Fruit fly (Drosophila melanogaster) whole organism, embryonic: ENCODE results near the gene holn1.
A peak's percentile ranks its signal among the peaks of the same experiment; 100 is the strongest.

Experiments used
- Bgb ChIP-seq: fragments of 200-800 bp; sonication (Bioruptor generic); IDR thresholded peaks from 2 replicates; pipeline ENCODE4 v1.3.6; 2022; ENCODE audit warnings: missing biosample characterization, missing genetic modification characterization; ENCODE audit not compliant: partially characterized antibody
- CG10366 ChIP-seq: fragments of 200-800 bp; sonication (Bioruptor generic); IDR thresholded peaks from 2 replicates; pipeline ENCODE4 v1.3.6; 2022; ENCODE audit warnings: missing biosample characterization, missing genetic modification characterization
- CG11085 ChIP-seq: fragments of 200-800 bp; sonication (Bioruptor generic); IDR thresholded peaks from 2 replicates; pipeline ENCODE4 v1.3.6; 2022; ENCODE audit warnings: missing biosample characterization, missing genetic modification characterization
- CG11723 ChIP-seq: fragments of 200-800 bp; sonication (Bioruptor generic); optimal IDR thresholded peaks from 2 replicates; lab custom pipeline; 2017; ENCODE audit warnings: missing biosample characterization, mild to moderate bottlenecking, missing genetic modification characterization
- CG1233 ChIP-seq: fragments of 200-800 bp; sonication (Bioruptor generic); optimal IDR thresholded peaks from 4 replicates; lab custom pipeline; 2018; ENCODE audit warnings: missing biosample characterization, mild to moderate bottlenecking, missing genetic modification characterization
- CG12659 ChIP-seq: fragments of 200-800 bp; sonication (Bioruptor generic); optimal IDR thresholded peaks from 3 replicates; lab custom pipeline; 2017; ENCODE audit warnings: mild to moderate bottlenecking, missing biosample characterization, missing genetic modification reagents, missing genetic modification characterization
- CG13287 ChIP-seq: fragments of 200-800 bp; sonication (Bioruptor generic); IDR thresholded peaks from 2 replicates; pipeline ENCODE4 v1.3.6; 2022; ENCODE audit warnings: missing biosample characterization, missing genetic modification characterization; ENCODE audit not compliant: partially characterized antibody
- CG14710 ChIP-seq: fragments of 200-800 bp; sonication (Bioruptor generic); optimal IDR thresholded peaks from 3 replicates; lab custom pipeline; 2019; ENCODE audit warnings: missing biosample characterization, mild to moderate bottlenecking, missing genetic modification characterization, moderate library complexity
- CG14860 ChIP-seq: fragments of 200-800 bp; sonication (Bioruptor generic); IDR thresholded peaks from 3 replicates; pipeline ENCODE4 v1.3.6; 2022; ENCODE audit warnings: missing biosample characterization, missing genetic modification characterization; ENCODE audit not compliant: partially characterized antibody
- CG2120 ChIP-seq: fragments of 200-800 bp; sonication (Bioruptor generic); optimal IDR thresholded peaks from 3 replicates; lab custom pipeline; 2016; ENCODE audit warnings: missing biosample characterization, missing genetic modification characterization
- CG34224 ChIP-seq: fragments of 200-800 bp; sonication (Bioruptor generic); IDR thresholded peaks from 3 replicates; pipeline ENCODE4 v1.3.6; 2022; ENCODE audit warnings: missing biosample characterization, missing genetic modification characterization; ENCODE audit not compliant: partially characterized antibody
- CG3995 ChIP-seq: fragments of 200-800 bp; sonication (Bioruptor generic); optimal IDR thresholded peaks from 3 replicates; lab custom pipeline; 2016; ENCODE audit warnings: missing biosample characterization, missing genetic modification characterization
- CG6791 ChIP-seq: fragments of 200-800 bp; sonication (Bioruptor generic); IDR thresholded peaks from 3 replicates; pipeline ENCODE4 v1.3.6; 2022; ENCODE audit warnings: missing biosample characterization, missing genetic modification characterization; ENCODE audit not compliant: partially characterized antibody
- CG6854 ChIP-seq: fragments of 200-800 bp; sonication (Bioruptor generic); optimal IDR thresholded peaks from 3 replicates; lab custom pipeline; 2017; ENCODE audit warnings: missing biosample characterization, mild to moderate bottlenecking, missing genetic modification characterization
- CG7839 ChIP-seq: fragments of 200-800 bp; sonication (Bioruptor generic); optimal IDR thresholded peaks from 3 replicates; lab custom pipeline; 2018; ENCODE audit warnings: missing biosample characterization, mild to moderate bottlenecking, missing genetic modification characterization, moderate library complexity
- CG9727 ChIP-seq: fragments of 200-800 bp; sonication (Bioruptor generic); optimal IDR thresholded peaks from 3 replicates; lab custom pipeline; 2017; ENCODE audit warnings: missing biosample characterization, mild to moderate bottlenecking, missing genetic modification characterization
- Dll ChIP-seq: fragments of 200-800 bp; sonication (Bioruptor generic); IDR thresholded peaks from 4 replicates; pipeline ENCODE4 v1.3.6; 2022; ENCODE audit warnings: missing biosample characterization, missing genetic modification characterization; ENCODE audit not compliant: partially characterized antibody
- Doc3 ChIP-seq: fragments of 200-800 bp; sonication (Bioruptor generic); IDR thresholded peaks from 3 replicates; pipeline ENCODE4 v1.3.6; 2022; ENCODE audit warnings: missing biosample characterization, missing genetic modification characterization; ENCODE audit not compliant: partially characterized antibody
- Dref ChIP-seq: fragments of 200-800 bp; sonication (Bioruptor generic); IDR thresholded peaks from 2 replicates; pipeline ENCODE4 v1.3.6; 2022; ENCODE audit warnings: missing biosample characterization, missing genetic modification characterization
- ERR ChIP-seq: fragments of 200-800 bp; sonication (Bioruptor generic); optimal IDR thresholded peaks from 2 replicates; lab custom pipeline; 2016; ENCODE audit warnings: missing biosample characterization, missing genetic modification characterization
- Ets97D ChIP-seq: fragments of 200-800 bp; sonication (Bioruptor generic); optimal IDR thresholded peaks from 3 replicates; lab custom pipeline; 2016; ENCODE audit warnings: missing biosample characterization, missing genetic modification characterization
- HLH4C ChIP-seq: fragments of 200-800 bp; sonication (Bioruptor generic); IDR thresholded peaks from 3 replicates; pipeline ENCODE4 v1.3.6; 2022; ENCODE audit warnings: missing biosample characterization, missing genetic modification characterization; ENCODE audit not compliant: partially characterized antibody
- HLH54F ChIP-seq: fragments of 200-800 bp; sonication (Bioruptor generic); optimal IDR thresholded peaks from 3 replicates; lab custom pipeline; 2016; ENCODE audit warnings: missing biosample characterization, missing genetic modification characterization
- Hr78 ChIP-seq, 2 experiments: fragments of 200-800 bp in 1 of 2; fragments of >200 bp in 1 of 2; sonication (Bioruptor generic) in 1 of 2; optimal IDR thresholded peaks; 2 replicates each; lab custom pipeline; 2017 to 2019; ENCODE audit warnings: missing biosample characterization in 2 of 2, missing genetic modification characterization in 2 of 2, mild to moderate bottlenecking in 1 of 2, moderate library complexity in 1 of 2
- Med ChIP-seq: fragments of 200-800 bp; sonication (Bioruptor generic); peaks from one replicate; lab custom pipeline; 2016; ENCODE audit warnings: missing biosample characterization, missing genetic modification characterization, mild to moderate bottlenecking, inconsistent platforms, moderate library complexity
- NC2β ChIP-seq: fragments of 200-800 bp; sonication (Bioruptor generic); optimal IDR thresholded peaks from 2 replicates; lab custom pipeline; 2016; ENCODE audit warnings: missing biosample characterization, missing genetic modification characterization
- Scr ChIP-seq: fragments of 200-800 bp; sonication (Bioruptor generic); IDR thresholded peaks from 2 replicates; pipeline ENCODE4 v1.3.6; 2022; ENCODE audit warnings: missing biosample characterization, missing genetic modification characterization; ENCODE audit not compliant: partially characterized antibody
- Sox100B ChIP-seq: fragments of 200-800 bp; sonication (Bioruptor generic); optimal IDR thresholded peaks from 3 replicates; lab custom pipeline; 2018; ENCODE audit warnings: missing biosample characterization, mild to moderate bottlenecking, missing genetic modification characterization
- Sry-β ChIP-seq: fragments of 200-800 bp; sonication (Bioruptor generic); optimal IDR thresholded peaks from 2 replicates; lab custom pipeline; 2018; ENCODE audit warnings: missing biosample characterization, mild to moderate bottlenecking, missing genetic modification characterization, moderate library complexity
- Sry-δ ChIP-seq: fragments of 200-800 bp; sonication (Bioruptor generic); optimal IDR thresholded peaks from 2 replicates; lab custom pipeline; 2016; ENCODE audit warnings: missing biosample characterization, missing genetic modification characterization
- amos ChIP-seq: fragments of 200-800 bp; sonication (Bioruptor generic); IDR thresholded peaks from 2 replicates; pipeline ENCODE4 v1.3.6; 2022; ENCODE audit warnings: missing biosample characterization, missing genetic modification characterization; ENCODE audit not compliant: partially characterized antibody
- bab2 ChIP-seq: fragments of 200-800 bp; sonication (Bioruptor generic); optimal IDR thresholded peaks from 2 replicates; lab custom pipeline; 2016; ENCODE audit warnings: missing biosample characterization, missing genetic modification characterization
- bbx ChIP-seq: fragments of 200-800 bp; sonication (Bioruptor generic); IDR thresholded peaks from 2 replicates; pipeline ENCODE4 v1.3.6; 2022; ENCODE audit warnings: missing biosample characterization, missing genetic modification characterization; ENCODE audit not compliant: partially characterized antibody
- cg ChIP-seq: fragments of 200-800 bp; sonication (Bioruptor generic); optimal IDR thresholded peaks from 3 replicates; lab custom pipeline; 2019; ENCODE audit warnings: missing biosample characterization, mild to moderate bottlenecking, missing genetic modification characterization, moderate library complexity
- eve ChIP-seq, 2 experiments: fragments of >200 bp; optimal IDR thresholded peaks; 2 replicates each; lab custom pipeline; 2017; ENCODE audit warnings: missing biosample characterization in 2 of 2, missing genetic modification characterization in 2 of 2
- nom ChIP-seq: fragments of 200-800 bp; sonication (Bioruptor generic); optimal IDR thresholded peaks from 2 replicates; lab custom pipeline; 2017; ENCODE audit warnings: missing biosample characterization, missing genetic modification characterization, mild to moderate bottlenecking, moderate library complexity, missing genetic modification reagents
- odd ChIP-seq: fragments of 200-800 bp; sonication (Bioruptor generic); optimal IDR thresholded peaks from 2 replicates; lab custom pipeline; 2017; ENCODE audit warnings: missing biosample characterization, mild to moderate bottlenecking, missing genetic modification characterization
- pfk ChIP-seq: fragments of 200-800 bp; sonication (Bioruptor generic); optimal IDR thresholded peaks from 2 replicates; lab custom pipeline; 2018; ENCODE audit warnings: missing biosample characterization, mild to moderate bottlenecking, missing genetic modification characterization, moderate library complexity
- phol ChIP-seq: fragments of 200-800 bp; sonication (Bioruptor generic); optimal IDR thresholded peaks from 3 replicates; lab custom pipeline; 2018; ENCODE audit warnings: missing biosample characterization, mild to moderate bottlenecking, missing genetic modification characterization, moderate library complexity
- pzg ChIP-seq: fragments of 200-800 bp; sonication (Bioruptor generic); optimal IDR thresholded peaks from 3 replicates; lab custom pipeline; 2018; ENCODE audit warnings: missing biosample characterization, mild to moderate bottlenecking, missing genetic modification characterization, moderate library complexity
- ro ChIP-seq: fragments of 200-800 bp; sonication (Bioruptor generic); IDR thresholded peaks from 2 replicates; pipeline ENCODE4 v1.3.6; 2022; ENCODE audit warnings: missing biosample characterization, missing genetic modification characterization
- row ChIP-seq: fragments of 200-800 bp; sonication (Bioruptor generic); IDR thresholded peaks from 3 replicates; pipeline ENCODE4 v1.3.6; 2022; ENCODE audit warnings: missing biosample characterization, missing genetic modification characterization
- sens ChIP-seq: fragments of 200-800 bp; sonication (Bioruptor generic); peaks from one replicate; lab custom pipeline; 2016; ENCODE audit warnings: missing biosample characterization, missing genetic modification characterization
- stwl ChIP-seq: fragments of 200-800 bp; sonication (Bioruptor generic); optimal IDR thresholded peaks from 3 replicates; lab custom pipeline; 2018; ENCODE audit warnings: missing biosample characterization, mild to moderate bottlenecking, missing genetic modification characterization, moderate library complexity
- vnd ChIP-seq: fragments of 200-800 bp; sonication (Bioruptor generic); IDR thresholded peaks from 3 replicates; pipeline ENCODE4 v1.3.6; 2022; ENCODE audit warnings: missing biosample characterization, missing genetic modification characterization; ENCODE audit not compliant: partially characterized antibody

Gene holn1

DNA sequence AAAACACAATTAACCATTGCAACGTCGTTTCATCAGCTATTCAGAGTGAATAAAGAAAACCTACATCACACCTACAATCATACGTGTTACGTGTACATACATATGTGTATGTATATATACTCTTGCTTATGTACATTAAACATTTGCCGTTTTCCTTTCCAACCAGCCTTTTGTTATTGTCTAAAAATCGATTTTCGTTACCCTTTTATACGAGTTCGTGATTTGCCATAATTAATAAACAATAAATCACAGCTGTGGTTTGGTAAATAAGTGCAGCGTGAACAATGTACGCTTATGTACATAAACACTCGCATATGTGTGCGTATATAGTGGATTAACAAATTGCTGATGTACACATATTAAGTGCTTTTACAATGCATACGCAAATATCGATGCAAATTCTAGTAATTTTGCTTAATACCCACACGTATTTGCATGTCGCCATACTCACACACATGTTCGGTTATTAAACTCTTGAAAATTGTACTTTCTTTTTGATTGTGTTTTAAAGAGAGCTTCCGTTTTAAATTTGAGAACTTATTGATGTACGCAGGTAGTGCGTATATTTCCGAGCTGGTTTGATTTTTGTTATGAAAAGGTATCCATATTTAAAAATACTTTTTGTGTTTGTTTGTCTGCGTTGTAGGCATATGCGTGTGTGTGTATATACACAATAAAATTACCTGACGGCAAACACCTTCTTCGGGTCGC is 38.8 kb upstream of the holn1 start (continued):
- TF ChIP-seq nom (GFP tag; lab: Kevin White, UChicago) (peak; percentile 36), NC2β (no peak), CG2120 (GFP tag; lab: Kevin White, UChicago) (no peak), CG9727 (GFP tag; lab: Kevin White, UChicago) (no peak), HLH54F (GFP tag; lab: Kevin White, UChicago) (no peak), cg (GFP tag; lab: Kevin White, UChicago) (peak; percentile 84), CG1233 (GFP tag; lab: Kevin White, UChicago) (peak; percentile 1), odd (peak; percentile 56)
- TF ChIP-seq, all 482 proteins: peak for 33

dm6 chr2L:10403803-10404315 is 31.9 kb upstream of the holn1 start:
- peak; percentile 67 for TF ChIP-seq HLH4C (GFP tag; lab: Robert Waterston, UW)
- peak; percentile 42; the same call in 1 of the 3 replicates for TF ChIP-seq CG14860
- TF ChIP-seq CG34224 (GFP tag; lab: Robert Waterston, UW) = peak; percentile 44; the same call in 2 of the 3 replicates
- TF ChIP-seq CG11723 (GFP tag; lab: Kevin White, UChicago) = peak; percentile 49
- TF ChIP-seq Sry-β (GFP tag; lab: Kevin White, UChicago) = peak; percentile 54
- peak; percentile 92 for TF ChIP-seq pfk (GFP tag; lab: Kevin White, UChicago)
- peak; percentile 10 for TF ChIP-seq stwl
- TF ChIP-seq CG14710 = peak; percentile 1
- TF ChIP-seq amos = peak; percentile 21; the same call in 1 of the 2 replicates
- TF ChIP-seq pzg (GFP tag; lab: Kevin White, UChicago) = peak; percentile 33
- peak; percentile 60 for TF ChIP-seq CG3995
- peak; percentile 62 for TF ChIP-seq CG13287
- peak; percentile 63 for TF ChIP-seq Scr (GFP tag; lab: Robert Waterston, UW)
- peak; percentile 91 for TF ChIP-seq sens
- TF ChIP-seq Doc3 (GFP tag; lab: Robert Waterston, UW) = 0 out of 3 replicates have a peak, but pooled peaks have one; percentile 38
- peak; percentile 3 for TF ChIP-seq Sox100B (GFP tag; lab: Kevin White, UChicago)
- TF ChIP-seq Sry-δ (GFP tag; lab: Kevin White, UChicago) = peak; percentile 52
- TF ChIP-seq eve (GFP tag; optimal IDR thresholded peaks at IDR 0.05; lab: Kevin White, UChicago) = peak in 1 of 2 experiments; percentile 61
- TF ChIP-seq row (GFP tag; lab: Robert Waterston, UW) = peak; percentile 60
- TF ChIP-seq CG11085 (GFP tag; lab: Robert Waterston, UW) = no peak
- TF ChIP-seq phol (tag; lab: Kevin White, UChicago) = peak; percentile 13
- peak; percentile 27 for TF ChIP-seq Ets97D (GFP tag; lab: Kevin White, UChicago)
- peak; percentile 59 for TF ChIP-seq Med
- TF ChIP-seq Dref = peak; percentile 67
- peak; percentile 32; the same call in 1 of the 3 replicates for TF ChIP-seq CG6791
- no peak for TF ChIP-seq CG10366 (GFP tag; lab: Robert Waterston, UW)
- TF ChIP-seq CG6854 (GFP tag; lab: Kevin White, UChicago) = no peak
- no peak for TF ChIP-seq ro (GFP tag; lab: Robert Waterston, UW)
- no peak for TF ChIP-seq CG7839 (tag; lab: Kevin White, UChicago)
- TF ChIP-seq vnd (GFP tag; lab: Robert Waterston, UW) = 0 out of 3 replicates have a peak, but pooled peaks have one; percentile 38
- no peak for TF ChIP-seq Bgb (GFP tag; lab: Robert Waterston, UW)
- TF ChIP-seq ERR (GFP tag; lab: Kevin White, UChicago) = no peak
- peak; percentile 63 for TF ChIP-seq Dll (GFP tag; lab: Robert Waterston, UW)
- no peak for TF ChIP-seq bab2
- 0 out of 2 replicates have a peak, but pooled peaks have one; percentile 9 for TF ChIP-seq bbx (GFP tag; lab: Robert Waterston, UW)
- no peak for TF ChIP-seq Hr78 (GFP tag; optimal IDR thresholded peaks at IDR 0.05; lab: Kevin White, UChicago)
- TF ChIP-seq CG12659 (GFP tag; lab: Kevin White, UChicago) = peak; percentile 57
